Worm (Caenorhabditis elegans): ENCODE data around the gene F16G10.2.

DNA sequence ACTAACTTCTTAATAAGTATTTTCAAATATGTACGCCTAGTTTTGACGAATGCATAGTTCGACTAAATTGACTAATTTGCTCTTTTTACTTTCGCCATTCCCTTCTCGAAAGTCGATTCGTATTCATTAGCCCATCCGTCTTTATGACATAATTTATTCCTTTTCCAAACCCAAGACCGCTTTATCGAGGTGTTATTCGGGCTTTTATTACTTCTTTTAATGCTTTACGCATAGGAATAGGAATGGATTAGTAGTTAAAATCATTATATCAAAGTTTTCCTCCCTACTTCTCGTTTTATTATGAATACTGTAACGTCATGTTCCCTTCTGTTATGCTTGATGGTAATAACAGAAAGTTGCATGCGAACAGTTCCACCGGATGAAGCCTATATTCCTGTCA lies at the start of gene F16G10.2:
- TF ChIP-seq F57A8.1 (GFP tag; optimal IDR thresholded peaks at IDR 0.05) = no peak
- no peak for TF ChIP-seq pbrm-1 (GFP tag; IDR thresholded peaks at IDR 0.05)
- no peak for TF ChIP-seq madf-10 (tag; optimal IDR thresholded peaks at IDR 0.05)
- no peak for TF ChIP-seq F10E7.11 (tag; optimal IDR thresholded peaks at IDR 0.05)
- TF ChIP-seq unc-62 (GFP tag; optimal IDR thresholded peaks at IDR 0.05) = no peak
- TF ChIP-seq T07F8.4 (tag; optimal IDR thresholded peaks at IDR 0.05) = no peak
- no peak for TF ChIP-seq ceh-91 (GFP tag; IDR thresholded peaks at IDR 0.05)

All from whole organism, young adult.